Worm (Caenorhabditis elegans): ENCODE measurements around the gene C16A11.10.

ce11 chrII:4230816-4231435, at the start of gene C16A11.10:
- TF ChIP-seq aly-1 (tag; optimal IDR thresholded peaks at IDR 0.05): no peak
- TF ChIP-seq ama-1 (optimal IDR thresholded peaks at IDR 0.05): no peak
- TF ChIP-seq tbx-11 (GFP tag; IDR thresholded peaks at IDR 0.05): no peak

All from whole organism, early embryonic.